Fruit fly (Drosophila melanogaster): ENCODE measurements around the gene CG44532.

The CG44532 gene

dm6 chrX:9193604-9194003, 31.7 kb downstream of the CG44532 start, which contains the start of gene CG12106 (continued):
- no peak for TF ChIP-seq CG10654 (GFP tag; optimal IDR thresholded peaks at IDR 0.05)
- TF ChIP-seq bowl (GFP tag; IDR thresholded peaks at IDR 0.05) = no peak
- TF ChIP-seq Dll (GFP tag; IDR thresholded peaks at IDR 0.05; ENCODE audit: partially characterized antibody) = no peak
- TF ChIP-seq dimm (GFP tag; IDR thresholded peaks at IDR 0.05) = no peak
- TF ChIP-seq fu2 (GFP tag; optimal IDR thresholded peaks at IDR 0.05) = no peak
- TF ChIP-seq CG6813 (GFP tag; optimal IDR thresholded peaks at IDR 0.05) = no peak
- TF ChIP-seq CG33557 (GFP tag; optimal IDR thresholded peaks at IDR 0.05) = peak; percentile 31
- TF ChIP-seq pros (GFP tag; optimal IDR thresholded peaks at IDR 0.05) = no peak
- peak; percentile 41; the same call in 1 of the 3 replicates for TF ChIP-seq CG17361 (GFP tag; IDR thresholded peaks at IDR 0.05)
- peak; percentile 19 for TF ChIP-seq CG12744 (GFP tag; optimal IDR thresholded peaks at IDR 0.05)
- no peak for TF ChIP-seq wdn (GFP tag; IDR thresholded peaks at IDR 0.05)
- peak; percentile 28 for TF ChIP-seq B-H2 (GFP tag; optimal IDR thresholded peaks at IDR 0.05)
- TF ChIP-seq CG17385 (GFP tag; optimal IDR thresholded peaks at IDR 0.05) = peak; percentile 50
- peak; percentile 32 for TF ChIP-seq CG10543 (GFP tag; optimal IDR thresholded peaks at IDR 0.05)
- TF ChIP-seq Ssrp (tag; optimal IDR thresholded peaks at IDR 0.05) = no peak
- peak; percentile 59 for TF ChIP-seq sens (GFP tag)
- no peak for TF ChIP-seq D19A (tag; optimal IDR thresholded peaks at IDR 0.05)
- TF ChIP-seq CG10366 (GFP tag; IDR thresholded peaks at IDR 0.05) = peak; percentile 36; the same call in 1 of the 2 replicates
- no peak for TF ChIP-seq CG10959 (GFP tag; IDR thresholded peaks at IDR 0.05)
- peak; percentile 62; the same call in 2 of the 3 replicates for TF ChIP-seq tgo (GFP tag; IDR thresholded peaks at IDR 0.05)
- no peak for TF ChIP-seq CG1792 (GFP tag; optimal IDR thresholded peaks at IDR 0.05)
- TF ChIP-seq D19B (GFP tag; optimal IDR thresholded peaks at IDR 0.05) = no peak
- no peak for TF ChIP-seq gcm2 (GFP tag; optimal IDR thresholded peaks at IDR 0.05)
- TF ChIP-seq mld (GFP tag; IDR thresholded peaks at IDR 0.05; ENCODE audit: partially characterized antibody) = no peak
- TF ChIP-seq CG13894 (tag; optimal IDR thresholded peaks at IDR 0.05) = no peak
- TF ChIP-seq danr (GFP tag; IDR thresholded peaks at IDR 0.05) = no peak
- TF ChIP-seq CG31388 (GFP tag; optimal IDR thresholded peaks at IDR 0.05) = no peak
- no peak for TF ChIP-seq CG30020 (tag; optimal IDR thresholded peaks at IDR 0.05)
- no peak for TF ChIP-seq gcm (GFP tag; optimal IDR thresholded peaks at IDR 0.05)
- no peak for TF ChIP-seq wor (GFP tag; IDR thresholded peaks at IDR 0.05)
- no peak for TF ChIP-seq insv (GFP tag; optimal IDR thresholded peaks at IDR 0.05)
- TF ChIP-seq Atf6 (GFP tag; IDR thresholded peaks at IDR 0.05) = 0 out of 2 replicates have a peak, but pooled peaks have one; percentile 29
- no peak for TF ChIP-seq Asciz (GFP tag; optimal IDR thresholded peaks at IDR 0.05)
- no peak for TF ChIP-seq maf-S (GFP tag; optimal IDR thresholded peaks at IDR 0.05)
- TF ChIP-seq tap (tag; optimal IDR thresholded peaks at IDR 0.05) = no peak
- TF ChIP-seq CG5245 (GFP tag; optimal IDR thresholded peaks at IDR 0.05) = no peak
- peak; percentile 67 for TF ChIP-seq CG13424 (tag; optimal IDR thresholded peaks at IDR 0.05)
- no peak for TF ChIP-seq abd-A (tag; optimal IDR thresholded peaks at IDR 0.05)
- TF ChIP-seq Rx (GFP tag; IDR thresholded peaks at IDR 0.05) = 0 out of 2 replicates have a peak, but pooled peaks have one; percentile 37
- TF ChIP-seq CG6689 (GFP tag; IDR thresholded peaks at IDR 0.05) = peak; percentile 28; the same call in 1 of the 2 replicates
- TF ChIP-seq CG6765 (GFP tag; optimal IDR thresholded peaks at IDR 0.05) = no peak
- no peak for TF ChIP-seq Hey (tag; optimal IDR thresholded peaks at IDR 0.05)
- TF ChIP-seq HLH4C (GFP tag; IDR thresholded peaks at IDR 0.05; ENCODE audit: partially characterized antibody) = no peak
- no peak for TF ChIP-seq disco-r (GFP tag; optimal IDR thresholded peaks at IDR 0.05)
- TF ChIP-seq CG8924 (tag; optimal IDR thresholded peaks at IDR 0.05) = peak; percentile 18
- TF ChIP-seq ERR (GFP tag; optimal IDR thresholded peaks at IDR 0.05) = no peak
- TF ChIP-seq CG1233 (GFP tag; optimal IDR thresholded peaks at IDR 0.05) = no peak
- no peak for TF ChIP-seq h (optimal IDR thresholded peaks at IDR 0.05)
- no peak for TF ChIP-seq CG7271 (tag; optimal IDR thresholded peaks at IDR 0.05)
- no peak for TF ChIP-seq CG13287 (GFP tag; IDR thresholded peaks at IDR 0.05; ENCODE audit: partially characterized antibody)
- TF ChIP-seq NC2α (GFP tag; optimal IDR thresholded peaks at IDR 0.05) = no peak
- TF ChIP-seq Hr39 (optimal IDR thresholded peaks at IDR 0.05) = no peak
